Worm (Caenorhabditis elegans): ENCODE measurements around the gene Y55F3BR.2.

The Y55F3BR.2 gene

ce11 chrIV:868723-869122 is 10.0 kb downstream of the Y55F3BR.2 start:
- TF ChIP-seq ceh-19 (GFP tag; optimal IDR thresholded peaks at IDR 0.05) (no peak), fkh-6 (tag; optimal IDR thresholded peaks at IDR 0.05) (no peak), ceh-31 (tag; optimal IDR thresholded peaks at IDR 0.05) (no peak), hlh-13 (GFP tag; optimal IDR thresholded peaks at IDR 0.05) (no peak), lin-11 (tag; optimal IDR thresholded peaks at IDR 0.05) (no peak), ztf-16 (tag; optimal IDR thresholded peaks at IDR 0.05) (no peak), mec-3 (tag; optimal IDR thresholded peaks at IDR 0.05; ENCODE audit: borderline replicate concordance) (no peak), C08G9.2 (tag; optimal IDR thresholded peaks at IDR 0.05) (no peak), pqm-1 (tag; optimal IDR thresholded peaks at IDR 0.05) (no peak), hlh-6 (tag; optimal IDR thresholded peaks at IDR 0.05) (no peak), odd-2 (tag; optimal IDR thresholded peaks at IDR 0.05) (no peak), dve-1 (tag; optimal IDR thresholded peaks at IDR 0.05) (no peak), unc-3 (GFP tag; conservative IDR thresholded peaks at IDR 0.05) (no peak), unc-3 (tag; optimal IDR thresholded peaks at IDR 0.05) (no peak), ceh-2 (tag; optimal IDR thresholded peaks at IDR 0.05) (no peak), pha-2 (tag; optimal IDR thresholded peaks at IDR 0.05) (no peak), tbx-7 (tag; optimal IDR thresholded peaks at IDR 0.05) (no peak), ceh-14 (tag; optimal IDR thresholded peaks at IDR 0.05) (no peak), tbx-2 (tag; optimal IDR thresholded peaks at IDR 0.05) (no peak), rnt-1 (tag; optimal IDR thresholded peaks at IDR 0.05) (no peak), ceh-45 (GFP tag; IDR thresholded peaks at IDR 0.05) (no peak)

- no peak for TF ChIP-seq ceh-14 (tag; optimal IDR thresholded peaks at IDR 0.05)
- no peak for TF ChIP-seq ceh-31 (tag; optimal IDR thresholded peaks at IDR 0.05)
- TF ChIP-seq unc-86 (tag; optimal IDR thresholded peaks at IDR 0.05): no peak
- TF ChIP-seq sox-2 (GFP tag; IDR thresholded peaks at IDR 0.05): no peak
- no peak for TF ChIP-seq unc-3 (GFP tag; conservative IDR thresholded peaks at IDR 0.05)
- TF ChIP-seq unc-3 (tag; optimal IDR thresholded peaks at IDR 0.05): no peak
- no peak for TF ChIP-seq unc-42 (tag; optimal IDR thresholded peaks at IDR 0.05)
- no peak for TF ChIP-seq ceh-45 (GFP tag; IDR thresholded peaks at IDR 0.05)
- no peak for TF ChIP-seq pha-2 (tag; optimal IDR thresholded peaks at IDR 0.05)
- TF ChIP-seq nhr-232 (tag; optimal IDR thresholded peaks at IDR 0.05): no peak
These were observed 14.6 kb downstream of the Y55F3BR.2 start for ce11 chrIV:873174-873788.

- TF ChIP-seq hlh-6 (tag; optimal IDR thresholded peaks at IDR 0.05) (no peak), pat-9 (tag; optimal IDR thresholded peaks at IDR 0.05) (no peak), T23F11.4 (GFP tag; optimal IDR thresholded peaks at IDR 0.05) (no peak), hlh-8 (tag; optimal IDR thresholded peaks at IDR 0.05) (no peak), fax-1 (tag; optimal IDR thresholded peaks at IDR 0.05) (no peak), ceh-14 (tag; optimal IDR thresholded peaks at IDR 0.05) (peak; percentile 14), pag-3 (tag; optimal IDR thresholded peaks at IDR 0.05; ENCODE audit: borderline replicate concordance) (no peak), Y22D7AL.16 (tag; optimal IDR thresholded peaks at IDR 0.05) (no peak), hlh-30 (tag; optimal IDR thresholded peaks at IDR 0.05; ENCODE audit: insufficient read depth) (no peak), pha-4 (tag; optimal IDR thresholded peaks at IDR 0.05) (no peak), nfya-1 (tag; optimal IDR thresholded peaks at IDR 0.05) (peak; percentile 25), F13H6.1 (tag; optimal IDR thresholded peaks at IDR 0.05) (no peak), ahr-1 (tag; optimal IDR thresholded peaks at IDR 0.05) (no peak), pros-1 (tag; optimal IDR thresholded peaks at IDR 0.05) (no peak)
These were observed 15.9 kb downstream of the Y55F3BR.2 start, which contains the start of gene Y55F3BR.1 for ce11 chrIV:874677-875076. Gene Y55F3BR.1 (plus strand): TSS chrIV:874791.

- TF ChIP-seq T23F11.4 (GFP tag; optimal IDR thresholded peaks at IDR 0.05) (no peak), dve-1 (tag; optimal IDR thresholded peaks at IDR 0.05) (peak; percentile 90)
These were observed 19.9 kb downstream of the Y55F3BR.2 start for ce11 chrIV:878634-879033.

Measured in whole organism, late embryonic.